Fruit fly (Drosophila melanogaster) whole organism, embryonic: Measurements from ENCODE around the gene Mal-B2.

Experiments
- Adf1 ChIP-seq: fragments of 200-800 bp; sonication (Bioruptor generic); IDR thresholded peaks from 2 replicates; pipeline ENCODE4 v1.3.6; 2022; ENCODE audit warnings: missing biosample characterization, missing genetic modification characterization
- Aef1 ChIP-seq: fragments of 200-800 bp; sonication (Bioruptor generic); IDR thresholded peaks from 3 replicates; pipeline ENCODE4 v1.3.6; 2022; ENCODE audit warnings: missing biosample characterization, missing genetic modification characterization
- B-H2 ChIP-seq: fragments of 200-800 bp; sonication (Bioruptor generic); optimal IDR thresholded peaks from 2 replicates; lab custom pipeline; 2018; ENCODE audit warnings: missing biosample characterization, mild to moderate bottlenecking, missing genetic modification characterization
- BEAF-32 ChIP-seq: fragments of 200-800 bp; sonication (Bioruptor generic); optimal IDR thresholded peaks from 3 replicates; lab custom pipeline; 2017; ENCODE audit warnings: missing biosample characterization, missing genetic modification characterization, mild to moderate bottlenecking, moderate library complexity, missing genetic modification reagents
- Blimp-1 ChIP-seq: fragments of 200-800 bp; sonication (Bioruptor generic); optimal IDR thresholded peaks from 3 replicates; lab custom pipeline; 2018; ENCODE audit warnings: missing biosample characterization, missing genetic modification characterization, mild to moderate bottlenecking, moderate library complexity, missing genetic modification reagents
- CG10147 ChIP-seq: fragments of 200-800 bp; sonication (Bioruptor generic); optimal IDR thresholded peaks from 2 replicates; lab custom pipeline; 2019; ENCODE audit warnings: missing biosample characterization, mild to moderate bottlenecking, missing genetic modification characterization, moderate library complexity
- CG10321 ChIP-seq: fragments of 200-800 bp; sonication (Bioruptor generic); IDR thresholded peaks from 2 replicates; pipeline ENCODE4 v1.3.6; 2022; ENCODE audit warnings: missing biosample characterization, missing genetic modification characterization
- CG10565 ChIP-seq: fragments of 200-800 bp; sonication (Bioruptor generic); optimal IDR thresholded peaks from 3 replicates; lab custom pipeline; 2016; ENCODE audit warnings: missing biosample characterization, mild to moderate bottlenecking, missing genetic modification characterization
- CG11085 ChIP-seq: fragments of 200-800 bp; sonication (Bioruptor generic); IDR thresholded peaks from 2 replicates; pipeline ENCODE4 v1.3.6; 2022; ENCODE audit warnings: missing biosample characterization, missing genetic modification characterization
- CG11093 ChIP-seq: fragments of 200-800 bp; sonication (Bioruptor generic); IDR thresholded peaks from 3 replicates; pipeline ENCODE4 v1.3.6; 2022; ENCODE audit warnings: missing biosample characterization, missing genetic modification characterization
- CG11398 ChIP-seq: fragments of 200-800 bp; sonication (Bioruptor generic); optimal IDR thresholded peaks from 2 replicates; lab custom pipeline; 2016; ENCODE audit warnings: missing biosample characterization, missing genetic modification characterization
- CG12219 ChIP-seq: fragments of 200-800 bp; sonication (Bioruptor generic); optimal IDR thresholded peaks from 3 replicates; lab custom pipeline; 2018; ENCODE audit warnings: missing biosample characterization, mild to moderate bottlenecking, missing genetic modification characterization
- CG13624 ChIP-seq: fragments of 200-800 bp; sonication (Bioruptor generic); optimal IDR thresholded peaks from 2 replicates; lab custom pipeline; 2016; ENCODE audit warnings: missing biosample characterization, missing genetic modification characterization
- CG14667 ChIP-seq: fragments of 200-800 bp; sonication (Bioruptor generic); IDR thresholded peaks from 2 replicates; pipeline ENCODE4 v1.3.6; 2022; ENCODE audit warnings: missing biosample characterization, missing genetic modification characterization
- CG17328 ChIP-seq: fragments of 200-800 bp; sonication (Bioruptor generic); IDR thresholded peaks from 2 replicates; pipeline ENCODE4 v1.3.6; 2022; ENCODE audit warnings: missing biosample characterization, missing genetic modification characterization
- CG2889 ChIP-seq: fragments of 200-800 bp; sonication (Bioruptor generic); IDR thresholded peaks from 3 replicates; pipeline ENCODE4 v1.3.6; 2022; ENCODE audit warnings: missing biosample characterization, missing genetic modification characterization
- CG3065 ChIP-seq: fragments of 200-800 bp; sonication (Bioruptor generic); optimal IDR thresholded peaks from 2 replicates; lab custom pipeline; 2016; ENCODE audit warnings: missing biosample characterization, missing genetic modification characterization
- CG33213 ChIP-seq: fragments of 200-800 bp; sonication (Bioruptor generic); optimal IDR thresholded peaks from 3 replicates; lab custom pipeline; 2016; ENCODE audit warnings: missing biosample characterization, missing genetic modification characterization
- CG4424 ChIP-seq: fragments of 200-800 bp; sonication (Bioruptor generic); optimal IDR thresholded peaks from 3 replicates; lab custom pipeline; 2016; ENCODE audit warnings: missing biosample characterization, missing genetic modification characterization
- Deaf1 ChIP-seq: fragments of 200-800 bp; optimal IDR thresholded peaks from 3 replicates; lab custom pipeline; 2019; ENCODE audit warnings: missing biosample characterization, mild to moderate bottlenecking, missing genetic modification characterization, moderate library complexity
- Dip2 ChIP-seq: fragments of 200-800 bp; sonication (Bioruptor generic); IDR thresholded peaks from 2 replicates; pipeline ENCODE4 v1.3.6; 2022; ENCODE audit warnings: missing biosample characterization, missing genetic modification characterization
- Ets97D ChIP-seq: fragments of 200-800 bp; sonication (Bioruptor generic); optimal IDR thresholded peaks from 3 replicates; lab custom pipeline; 2016; ENCODE audit warnings: missing biosample characterization, missing genetic modification characterization
- Gsc ChIP-seq: fragments of 200-800 bp; sonication (Bioruptor generic); IDR thresholded peaks from 2 replicates; pipeline ENCODE4 v1.3.6; 2022; ENCODE audit warnings: missing biosample characterization, missing genetic modification characterization
- HLHmδ ChIP-seq: fragments of 200-800 bp; sonication (Bioruptor generic); optimal IDR thresholded peaks from 2 replicates; lab custom pipeline; 2018; ENCODE audit warnings: missing biosample characterization, mild to moderate bottlenecking, missing genetic modification characterization, moderate library complexity
- Meics ChIP-seq: fragments of 200-800 bp; sonication (Bioruptor generic); optimal IDR thresholded peaks from 2 replicates; lab custom pipeline; 2017; ENCODE audit warnings: missing biosample characterization, mild to moderate bottlenecking, missing genetic modification characterization
- Mrtf ChIP-seq: fragments of 200-800 bp; sonication (Bioruptor generic); IDR thresholded peaks from 3 replicates; pipeline ENCODE4 v1.3.6; 2022; ENCODE audit warnings: missing biosample characterization, missing genetic modification characterization
- Six4 ChIP-seq: fragments of 200-800 bp; sonication (Bioruptor generic); optimal IDR thresholded peaks from 2 replicates; lab custom pipeline; 2016; ENCODE audit warnings: missing biosample characterization, missing genetic modification characterization
- TFAM ChIP-seq: fragments of 200-800 bp; sonication (Bioruptor generic); optimal IDR thresholded peaks from 2 replicates; lab custom pipeline; 2017; ENCODE audit warnings: missing biosample characterization, missing genetic modification characterization, inconsistent platforms
- Usf ChIP-seq: fragments of 200-800 bp; sonication (Bioruptor generic); optimal IDR thresholded peaks from 2 replicates; lab custom pipeline; 2017; ENCODE audit warnings: missing genotype, missing biosample characterization, missing genetic modification characterization
- Vsx1 ChIP-seq: fragments of 200-800 bp; sonication (Bioruptor generic); optimal IDR thresholded peaks from 2 replicates; lab custom pipeline; 2017; ENCODE audit warnings: missing biosample characterization, mild to moderate bottlenecking, missing genetic modification characterization, missing genetic modification reagents
- Xrp1 ChIP-seq: fragments of 200-800 bp; sonication (Bioruptor generic); IDR thresholded peaks from 2 replicates; pipeline ENCODE4 v1.3.6; 2022; ENCODE audit warnings: missing biosample characterization, missing genetic modification characterization
- YL-1 ChIP-seq: fragments of 200-800 bp; sonication (Bioruptor generic); optimal IDR thresholded peaks from 3 replicates; lab custom pipeline; 2017; ENCODE audit warnings: missing biosample characterization, mild to moderate bottlenecking, missing genetic modification characterization
- al ChIP-seq: fragments of 200-800 bp; sonication (Bioruptor generic); IDR thresholded peaks from 2 replicates; pipeline ENCODE4 v1.3.6; 2022; ENCODE audit warnings: missing biosample characterization, missing genetic modification characterization
- ara ChIP-seq: fragments of 200-800 bp; sonication (Bioruptor generic); IDR thresholded peaks from 2 replicates; pipeline ENCODE4 v1.3.6; 2022; ENCODE audit warnings: missing biosample characterization, missing genetic modification characterization
- chif ChIP-seq, 2 experiments: fragments of 200-800 bp; sonication (Bioruptor generic); optimal IDR thresholded peaks; 3 replicates each; lab custom pipeline; 2016; ENCODE audit warnings: missing biosample characterization in 2 of 2, missing genetic modification characterization in 2 of 2
- chinmo ChIP-seq: fragments of 200-800 bp; sonication (Bioruptor generic); IDR thresholded peaks from 4 replicates; pipeline ENCODE4 v1.3.6; 2022; ENCODE audit warnings: missing biosample characterization, missing genetic modification characterization; ENCODE audit not compliant: partially characterized antibody
- croc ChIP-seq: fragments of 200-800 bp; sonication (Bioruptor generic); conservative IDR thresholded peaks from 3 replicates; pipeline ENCODE4 v1.3.6; 2022; ENCODE audit warnings: missing biosample characterization, missing genetic modification characterization
- crp ChIP-seq, 2 experiments: fragments of 200-800 bp; sonication (Bioruptor generic); optimal IDR thresholded peaks; 2 replicates in 1 of 2; 3 replicates in 1 of 2; lab custom pipeline; 2017; ENCODE audit warnings: missing biosample characterization in 2 of 2, missing genetic modification characterization in 2 of 2, mild to moderate bottlenecking in 1 of 2, moderate library complexity in 1 of 2
- fd102C ChIP-seq: fragments of 200-800 bp; sonication (Bioruptor generic); optimal IDR thresholded peaks from 2 replicates; lab custom pipeline; 2018; ENCODE audit warnings: missing biosample characterization, mild to moderate bottlenecking, missing genetic modification characterization, moderate library complexity
- kni ChIP-seq: fragments of 200-800 bp; sonication (Bioruptor generic); optimal IDR thresholded peaks from 3 replicates; lab custom pipeline; 2017; ENCODE audit warnings: mild to moderate bottlenecking, missing biosample characterization, missing genetic modification reagents, missing genetic modification characterization
- lilli ChIP-seq: fragments of 200-800 bp; sonication (Bioruptor generic); optimal IDR thresholded peaks from 3 replicates; lab custom pipeline; 2016; ENCODE audit warnings: missing biosample characterization, missing genetic modification characterization
- nerfin-1 ChIP-seq: fragments of 200-800 bp; sonication (Bioruptor generic); optimal IDR thresholded peaks from 3 replicates; lab custom pipeline; 2019; ENCODE audit warnings: missing biosample characterization, mild to moderate bottlenecking, missing genetic modification characterization, moderate library complexity
- onecut ChIP-seq: fragments of 200-800 bp; sonication (Bioruptor generic); IDR thresholded peaks from 2 replicates; pipeline ENCODE4 v1.3.6; 2022; ENCODE audit warnings: missing biosample characterization, missing genetic modification characterization
- otp ChIP-seq: fragments of 200-800 bp; sonication (Bioruptor generic); IDR thresholded peaks from 3 replicates; pipeline ENCODE4, ENCODE4 v1.3.6; 2022; ENCODE audit warnings: missing biosample characterization, missing genetic modification characterization
- pfk ChIP-seq: fragments of 200-800 bp; sonication (Bioruptor generic); optimal IDR thresholded peaks from 2 replicates; lab custom pipeline; 2018; ENCODE audit warnings: missing biosample characterization, mild to moderate bottlenecking, missing genetic modification characterization, moderate library complexity
- ranshi ChIP-seq: fragments of 200-800 bp; sonication (Bioruptor generic); IDR thresholded peaks from 2 replicates; pipeline ENCODE4 v1.3.6; 2022; ENCODE audit warnings: missing biosample characterization, missing genetic modification characterization
- salm ChIP-seq: fragments of 200-800 bp; sonication (Bioruptor generic); optimal IDR thresholded peaks from 2 replicates; lab custom pipeline; 2018; ENCODE audit warnings: missing biosample characterization, mild to moderate bottlenecking, missing genetic modification characterization
- so ChIP-seq: fragments of 200-800 bp; sonication (Bioruptor generic); IDR thresholded peaks from 3 replicates; pipeline ENCODE4 v1.3.6; 2022; ENCODE audit warnings: missing biosample characterization, missing genetic modification characterization
- stwl ChIP-seq: fragments of 200-800 bp; sonication (Bioruptor generic); optimal IDR thresholded peaks from 3 replicates; lab custom pipeline; 2018; ENCODE audit warnings: missing biosample characterization, mild to moderate bottlenecking, missing genetic modification characterization, moderate library complexity
- tll ChIP-seq, 2 experiments: fragments of 200-800 bp in 1 of 2; fragments of >200 bp in 1 of 2; sonication (Bioruptor generic) in 1 of 2; optimal IDR thresholded peaks; 2 replicates each; lab custom pipeline; 2017 to 2019; ENCODE audit warnings: missing biosample characterization in 2 of 2, missing genetic modification characterization in 2 of 2, mild to moderate bottlenecking in 1 of 2, moderate library complexity in 1 of 2
- trem ChIP-seq: fragments of 200-800 bp; optimal IDR thresholded peaks from 3 replicates; lab custom pipeline; 2019; ENCODE audit warnings: missing biosample characterization, mild to moderate bottlenecking, missing genetic modification characterization, moderate library complexity

Mal-B2 gene

DNA sequence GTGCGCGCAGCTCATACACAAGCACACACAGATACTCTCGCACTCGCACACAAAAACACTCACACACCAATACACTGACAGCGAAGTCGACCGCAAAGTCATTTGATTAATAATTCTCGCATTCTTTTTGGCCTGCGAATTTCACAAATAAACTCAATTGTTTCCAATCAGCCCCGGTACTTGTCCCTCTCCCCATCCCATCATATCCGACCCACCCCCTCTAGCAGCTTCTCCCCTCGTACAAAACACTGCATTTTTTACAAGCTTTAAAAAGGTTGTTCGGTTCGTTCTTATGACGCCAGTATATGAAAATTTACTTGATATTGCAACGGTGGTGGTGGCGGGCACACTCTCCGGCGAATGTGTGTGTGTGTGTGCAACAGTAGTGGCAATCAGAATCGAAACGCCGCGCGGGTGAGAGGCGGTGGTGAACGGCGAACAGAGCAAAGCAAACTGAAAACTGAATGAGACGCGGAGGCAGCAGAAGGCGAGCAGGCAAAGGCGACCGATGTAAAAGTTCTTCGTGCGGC lies 42.0 kb upstream of the Mal-B2 start (continued):
- TF ChIP-seq pfk (no peak), stwl (tag; lab: Kevin White, UChicago) (no peak), CG10321 (no peak), ara (0 out of 2 replicates have a peak, but pooled peaks have one; percentile 42), CG10147 (GFP tag; lab: Kevin White, UChicago) (no peak), CG14667 (no peak), Aef1 (GFP tag; lab: Robert Waterston, UW) (no peak), BEAF-32 (GFP tag; lab: Kevin White, UChicago) (no peak), CG33213 (GFP tag; lab: Kevin White, UChicago) (no peak), ranshi (GFP tag; lab: Robert Waterston, UW) (no peak; the same call in 1 of the 2 replicates), Mrtf (GFP tag; lab: Robert Waterston, UW) (no peak), Vsx1 (no peak), CG3065 (no peak), TFAM (GFP tag; lab: Kevin White, UChicago) (no peak), chif (GFP tag; optimal IDR thresholded peaks at IDR 0.05; lab: Kevin White, UChicago) (no peak), CG12219 (GFP tag; lab: Kevin White, UChicago) (peak; percentile 9), chinmo (GFP tag; lab: Robert Waterston, UW) (peak; percentile 98), Blimp-1 (GFP tag; lab: Kevin White, UChicago) (no peak), Adf1 (GFP tag; lab: Robert Waterston, UW) (peak; percentile 83), CG11093 (GFP tag; lab: Robert Waterston, UW) (no peak), fd102C (no peak), B-H2 (GFP tag; lab: Kevin White, UChicago) (peak; percentile 44), onecut (GFP tag; lab: Robert Waterston, UW) (peak; percentile 57), CG17328 (peak; percentile 36; the same call in 1 of the 2 replicates), CG13624 (GFP tag; lab: Kevin White, UChicago) (no peak), Meics (GFP tag; lab: Kevin White, UChicago) (no peak), trem (no peak), salm (tag; lab: Kevin White, UChicago) (no peak), Usf (GFP tag; lab: Kevin White, UChicago) (no peak), otp (peak; percentile 51; the same call in 1 of the 3 replicates), kni (GFP tag; lab: Kevin White, UChicago) (peak; percentile 88), Gsc (GFP tag; lab: Robert Waterston, UW) (no peak), HLHmδ (GFP tag; lab: Kevin White, UChicago) (peak; percentile 20), crp (GFP tag; optimal IDR thresholded peaks at IDR 0.05; lab: Kevin White, UChicago) (no peak), YL-1 (GFP tag; lab: Kevin White, UChicago) (peak; percentile 6), al (GFP tag; lab: Robert Waterston, UW) (no peak), Deaf1 (tag; lab: Kevin White, UChicago) (peak; percentile 99), CG10565 (no peak), nerfin-1 (tag; lab: Kevin White, UChicago) (peak; percentile 60), CG11398 (GFP tag; lab: Kevin White, UChicago) (no peak), so (GFP tag; lab: Robert Waterston, UW) (peak; percentile 65; the same call in 2 of the 3 replicates), Ets97D (GFP tag; lab: Kevin White, UChicago) (peak; percentile 9), Xrp1 (GFP tag; lab: Robert Waterston, UW) (no peak), CG11085 (no peak), croc (GFP tag; lab: Robert Waterston, UW) (no peak), lilli (GFP tag; lab: Kevin White, UChicago) (no peak), CG2889 (GFP tag; lab: Robert Waterston, UW) (no peak), Six4 (GFP tag; lab: Kevin White, UChicago) (no peak), Dip2 (GFP tag; lab: Robert Waterston, UW) (no peak), tll (GFP tag; optimal IDR thresholded peaks at IDR 0.05; lab: Kevin White, UChicago) (peak in 1 of 2 experiments; percentile 10), CG4424 (GFP tag; lab: Kevin White, UChicago) (no peak)
